Fruit fly (Drosophila melanogaster): Measurements from ENCODE around the gene Rala.

Gene Rala

DNA sequence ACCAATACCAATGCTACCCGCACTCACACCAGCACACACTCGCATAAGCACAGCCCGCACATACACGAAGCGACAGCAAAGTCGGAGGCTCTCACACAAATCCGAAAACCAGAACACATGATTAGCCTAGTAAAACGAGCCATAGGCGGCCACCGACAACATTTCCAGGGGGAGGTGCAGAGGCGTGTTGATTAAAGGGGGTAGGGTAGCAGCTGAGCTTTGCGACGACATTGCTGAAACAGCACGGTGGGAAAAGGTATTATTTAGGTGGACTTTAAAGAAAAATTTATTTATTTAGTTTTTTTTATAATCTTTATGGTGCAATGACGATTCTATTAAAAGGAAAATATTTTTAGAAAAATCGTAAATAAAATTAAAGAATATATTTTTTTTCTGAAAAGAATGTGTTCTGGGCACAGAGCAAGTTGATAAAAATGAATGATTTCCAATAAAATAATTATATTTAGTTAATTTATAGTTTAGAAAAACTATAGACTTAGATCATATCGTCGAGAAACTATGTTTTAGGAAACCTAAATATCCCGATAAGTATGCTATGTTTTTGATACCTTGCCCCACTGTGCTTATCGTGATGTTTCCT is 24.6 kb upstream of the Rala start (continued):
- TF ChIP-seq Neu2 (GFP tag; optimal IDR thresholded peaks at IDR 0.05; ENCODE audit: borderline replicate concordance) (no peak), CG17328 (GFP tag; IDR thresholded peaks at IDR 0.05) (peak; percentile 64), fd3F (GFP tag; optimal IDR thresholded peaks at IDR 0.05) (peak; percentile 72), CG2129 (GFP tag; IDR thresholded peaks at IDR 0.05; ENCODE audit: partially characterized antibody) (no peak), danr (GFP tag; IDR thresholded peaks at IDR 0.05) (peak; percentile 74), corto (GFP tag; optimal IDR thresholded peaks at IDR 0.05) (no peak), cwo (GFP tag; optimal IDR thresholded peaks at IDR 0.05) (peak; percentile 84), CkIIα-i1 (GFP tag; IDR thresholded peaks at IDR 0.05) (no peak), emc (GFP tag; optimal IDR thresholded peaks at IDR 0.05) (no peak), BtbVII (GFP tag; optimal IDR thresholded peaks at IDR 0.05) (peak; percentile 90), Hey (tag; optimal IDR thresholded peaks at IDR 0.05) (no peak), CG12155 (GFP tag; optimal IDR thresholded peaks at IDR 0.05) (peak; percentile 46), Nf-YB (GFP tag; optimal IDR thresholded peaks at IDR 0.05) (peak; percentile 78), hbn (GFP tag; IDR thresholded peaks at IDR 0.05; ENCODE audit: partially characterized antibody) (no peak), CG5180 (GFP tag; optimal IDR thresholded peaks at IDR 0.05) (no peak), CG2202 (tag; optimal IDR thresholded peaks at IDR 0.05) (peak; percentile 66), MTF-1 (GFP tag; optimal IDR thresholded peaks at IDR 0.05; ENCODE audit: borderline replicate concordance) (no peak), Doc3 (GFP tag; IDR thresholded peaks at IDR 0.05; ENCODE audit: partially characterized antibody) (no peak), Ets65A (GFP tag) (peak; percentile 46), C15 (GFP tag; IDR thresholded peaks at IDR 0.05) (0 out of 3 replicates have a peak, but pooled peaks have one; percentile 35), Aef1 (GFP tag; IDR thresholded peaks at IDR 0.05) (peak; percentile 75; the same call in 2 of the 3 replicates), yki (optimal IDR thresholded peaks at IDR 0.05) (no peak), vvl (GFP tag; IDR thresholded peaks at IDR 0.05) (peak; percentile 74), gt (GFP tag; IDR thresholded peaks at IDR 0.05) (peak; percentile 27; the same call in 1 of the 2 replicates), dmrt99B (tag; optimal IDR thresholded peaks at IDR 0.05) (peak; percentile 91), slbo (GFP tag; IDR thresholded peaks at IDR 0.05) (peak; percentile 85), vfl (GFP tag; optimal IDR thresholded peaks at IDR 0.05) (no peak), CG34422 (GFP tag; IDR thresholded peaks at IDR 0.05) (peak; percentile 57; the same call in 2 of the 3 replicates), ab (GFP tag; optimal IDR thresholded peaks at IDR 0.05) (no peak), br (optimal IDR thresholded peaks at IDR 0.05) (no peak), HLH3B (GFP tag; IDR thresholded peaks at IDR 0.05) (peak; percentile 77), D (optimal IDR thresholded peaks at IDR 0.05) (no peak), D (GFP tag; optimal IDR thresholded peaks at IDR 0.05) (peak; percentile 89), hkb (optimal IDR thresholded peaks at IDR 0.05) (no peak), hkb (GFP tag; IDR thresholded peaks at IDR 0.05) (peak; percentile 58; the same call in 1 of the 2 replicates), CG17612 (GFP tag; IDR thresholded peaks at IDR 0.05) (0 out of 2 replicates have a peak, but pooled peaks have one; percentile 54), lilli (GFP tag; optimal IDR thresholded peaks at IDR 0.05) (peak; percentile 24), Fer2 (tag; optimal IDR thresholded peaks at IDR 0.05) (peak; percentile 57), CG12236 (GFP tag; optimal IDR thresholded peaks at IDR 0.05) (no peak), CoRest (tag; optimal IDR thresholded peaks at IDR 0.05) (peak; percentile 95), YL-1 (GFP tag; optimal IDR thresholded peaks at IDR 0.05) (peak; percentile 71), sens-2 (GFP tag; IDR thresholded peaks at IDR 0.05) (no peak), sisA (GFP tag; IDR thresholded peaks at IDR 0.05) (peak; percentile 80), Hand (GFP tag; optimal IDR thresholded peaks at IDR 0.05) (peak; percentile 83), Ada2b (GFP tag; IDR thresholded peaks at IDR 0.05) (peak; percentile 62; the same call in 1 of the 2 replicates), CG15011 (GFP tag; optimal IDR thresholded peaks at IDR 0.05) (peak; percentile 47), bcd (GFP tag; optimal IDR thresholded peaks at IDR 0.05) (peak; percentile 89), ssp (GFP tag; IDR thresholded peaks at IDR 0.05) (peak; percentile 70; the same call in 1 of the 2 replicates), luna (GFP tag; optimal IDR thresholded peaks at IDR 0.05) (no peak), Xbp1 (GFP tag; optimal IDR thresholded peaks at IDR 0.05) (peak; percentile 76), CG6765 (GFP tag; optimal IDR thresholded peaks at IDR 0.05) (peak; percentile 88)
